Fruit fly (Drosophila melanogaster) whole organism, embryonic: ENCODE results near the gene Cp190.

Source experiments
- CG10462 ChIP-seq: fragments of 200-800 bp; sonication (Bioruptor generic); optimal IDR thresholded peaks from 2 replicates; lab custom pipeline; 2016; ENCODE audit warnings: missing biosample characterization, missing genetic modification characterization
- CG11723 ChIP-seq: fragments of 200-800 bp; sonication (Bioruptor generic); optimal IDR thresholded peaks from 2 replicates; lab custom pipeline; 2017; ENCODE audit warnings: missing biosample characterization, mild to moderate bottlenecking, missing genetic modification characterization
- CG12659 ChIP-seq: fragments of 200-800 bp; sonication (Bioruptor generic); optimal IDR thresholded peaks from 3 replicates; lab custom pipeline; 2017; ENCODE audit warnings: mild to moderate bottlenecking, missing biosample characterization, missing genetic modification reagents, missing genetic modification characterization
- CG13287 ChIP-seq: fragments of 200-800 bp; sonication (Bioruptor generic); IDR thresholded peaks from 2 replicates; pipeline ENCODE4 v1.3.6; 2022; ENCODE audit warnings: missing biosample characterization, missing genetic modification characterization; ENCODE audit not compliant: partially characterized antibody
- CG15514 ChIP-seq: fragments of 200-800 bp; sonication (Bioruptor generic); optimal IDR thresholded peaks from 3 replicates; lab custom pipeline; 2017; ENCODE audit warnings: missing biosample characterization, missing genetic modification characterization, mild to moderate bottlenecking, moderate library complexity, missing genetic modification reagents
- CG15696 ChIP-seq: fragments of 200-800 bp; sonication (Bioruptor generic); optimal IDR thresholded peaks from 2 replicates; lab custom pipeline; 2019; ENCODE audit warnings: missing biosample characterization, mild to moderate bottlenecking, missing genetic modification characterization, moderate library complexity
- CG17829 ChIP-seq: fragments of 200-800 bp; optimal IDR thresholded peaks from 2 replicates; lab custom pipeline; 2019; ENCODE audit warnings: missing biosample characterization, mild to moderate bottlenecking, missing genetic modification characterization, moderate library complexity
- CG18262 ChIP-seq: fragments of 200-800 bp; optimal IDR thresholded peaks from 3 replicates; lab custom pipeline; 2019; ENCODE audit warnings: missing biosample characterization, mild to moderate bottlenecking, missing genetic modification characterization, moderate library complexity
- CG2120 ChIP-seq: fragments of 200-800 bp; sonication (Bioruptor generic); optimal IDR thresholded peaks from 3 replicates; lab custom pipeline; 2016; ENCODE audit warnings: missing biosample characterization, missing genetic modification characterization
- CG30403 ChIP-seq: fragments of 200-800 bp; sonication (Bioruptor generic); optimal IDR thresholded peaks from 3 replicates; lab custom pipeline; 2016; ENCODE audit warnings: missing biosample characterization, missing genetic modification characterization
- CG3065 ChIP-seq: fragments of 200-800 bp; sonication (Bioruptor generic); optimal IDR thresholded peaks from 2 replicates; lab custom pipeline; 2016; ENCODE audit warnings: missing biosample characterization, missing genetic modification characterization
- CG34422 ChIP-seq: fragments of 200-800 bp; sonication (Bioruptor generic); IDR thresholded peaks from 3 replicates; pipeline ENCODE4 v1.3.6; 2022; ENCODE audit warnings: missing biosample characterization, missing genetic modification characterization
- CG3847 ChIP-seq: fragments of 200-800 bp; sonication (Bioruptor generic); IDR thresholded peaks from 2 replicates; pipeline ENCODE4 v1.3.6; 2022; ENCODE audit warnings: missing biosample characterization, missing genetic modification characterization
- CG4282 ChIP-seq: fragments of 200-800 bp; sonication (Bioruptor generic); optimal IDR thresholded peaks from 2 replicates; lab custom pipeline; 2016; ENCODE audit warnings: missing biosample characterization, missing genetic modification characterization
- CG4820 ChIP-seq: fragments of 200-800 bp; sonication (Bioruptor generic); optimal IDR thresholded peaks from 3 replicates; lab custom pipeline; 2016; ENCODE audit warnings: missing biosample characterization, missing genetic modification characterization
- CG7372 ChIP-seq: fragments of 200-800 bp; sonication (Bioruptor generic); IDR thresholded peaks from 2 replicates; pipeline ENCODE4 v1.3.6; 2022; ENCODE audit warnings: missing biosample characterization, missing genetic modification characterization
- CG8359 ChIP-seq: fragments of 200-800 bp; sonication (Bioruptor generic); optimal IDR thresholded peaks from 2 replicates; lab custom pipeline; 2017; ENCODE audit warnings: missing biosample characterization, mild to moderate bottlenecking, missing genetic modification characterization, borderline replicate concordance
- CG8478 ChIP-seq: fragments of >200 bp; optimal IDR thresholded peaks from 2 replicates; lab custom pipeline; 2018
- CG8944 ChIP-seq: fragments of 200-800 bp; sonication (Bioruptor generic); optimal IDR thresholded peaks from 3 replicates; lab custom pipeline; 2016; ENCODE audit warnings: missing biosample characterization, missing genetic modification characterization
- CG9797 ChIP-seq: fragments of 200-800 bp; sonication (Bioruptor generic); optimal IDR thresholded peaks from 3 replicates; lab custom pipeline; 2018; ENCODE audit warnings: missing biosample characterization, mild to moderate bottlenecking, missing genetic modification characterization
- CHES-1-like ChIP-seq: fragments of 200-800 bp; sonication (Bioruptor generic); optimal IDR thresholded peaks from 2 replicates; lab custom pipeline; 2016; ENCODE audit warnings: missing biosample characterization, missing genetic modification characterization
- Chrac-16 ChIP-seq: fragments of 200-800 bp; sonication (Bioruptor generic); optimal IDR thresholded peaks from 3 replicates; lab custom pipeline; 2016; ENCODE audit warnings: missing biosample characterization, missing genetic modification characterization
- Dp ChIP-seq: fragments of 200-800 bp; sonication (Bioruptor generic); optimal IDR thresholded peaks from 2 replicates; lab custom pipeline; 2018; ENCODE audit warnings: missing biosample characterization, mild to moderate bottlenecking, missing genetic modification characterization, moderate library complexity
- Dref ChIP-seq: fragments of 200-800 bp; sonication (Bioruptor generic); IDR thresholded peaks from 2 replicates; pipeline ENCODE4 v1.3.6; 2022; ENCODE audit warnings: missing biosample characterization, missing genetic modification characterization
- E2f1 ChIP-seq: fragments of 200-800 bp; sonication (Bioruptor generic); IDR thresholded peaks from 2 replicates; pipeline ENCODE4 v1.3.6; 2022; ENCODE audit warnings: missing biosample characterization, missing genetic modification characterization
- Fer1 ChIP-seq: fragments of 200-800 bp; sonication (Bioruptor generic); optimal IDR thresholded peaks from 2 replicates; lab custom pipeline; 2017; ENCODE audit warnings: missing biosample characterization, mild to moderate bottlenecking, missing genetic modification characterization
- Fer3 ChIP-seq: fragments of 200-800 bp; sonication (Bioruptor generic); optimal IDR thresholded peaks from 2 replicates; lab custom pipeline; 2018; ENCODE audit warnings: missing biosample characterization, mild to moderate bottlenecking, missing genetic modification characterization, moderate library complexity
- Hey ChIP-seq: fragments of 200-800 bp; sonication (Bioruptor generic); optimal IDR thresholded peaks from 3 replicates; lab custom pipeline; 2018; ENCODE audit warnings: missing biosample characterization, mild to moderate bottlenecking, missing genetic modification characterization
- Lhr ChIP-seq: fragments of 200-800 bp; sonication (Bioruptor generic); optimal IDR thresholded peaks from 3 replicates; lab custom pipeline; 2017; ENCODE audit warnings: mild to moderate bottlenecking, missing biosample characterization, missing genetic modification reagents, missing genetic modification characterization
- Mes4 ChIP-seq: fragments of 200-800 bp; sonication (Bioruptor generic); optimal IDR thresholded peaks from 2 replicates; lab custom pipeline; 2016; ENCODE audit warnings: missing biosample characterization, missing genetic modification characterization
- Myb ChIP-seq: fragments of 200-800 bp; sonication (Bioruptor generic); optimal IDR thresholded peaks from 2 replicates; lab custom pipeline; 2016; ENCODE audit warnings: missing biosample characterization, missing genetic modification characterization
- Nf-YA ChIP-seq: fragments of 200-800 bp; sonication (Bioruptor generic); IDR thresholded peaks from 2 replicates; pipeline ENCODE4 v1.3.6; 2022; ENCODE audit warnings: missing biosample characterization, missing genetic modification characterization
- Spps ChIP-seq: fragments of 200-800 bp; sonication (Bioruptor generic); optimal IDR thresholded peaks from 2 replicates; lab custom pipeline; 2018; ENCODE audit warnings: missing biosample characterization, mild to moderate bottlenecking, missing genetic modification characterization
- Sry-β ChIP-seq: fragments of 200-800 bp; sonication (Bioruptor generic); optimal IDR thresholded peaks from 2 replicates; lab custom pipeline; 2018; ENCODE audit warnings: missing biosample characterization, mild to moderate bottlenecking, missing genetic modification characterization, moderate library complexity
- amos ChIP-seq: fragments of 200-800 bp; sonication (Bioruptor generic); IDR thresholded peaks from 2 replicates; pipeline ENCODE4 v1.3.6; 2022; ENCODE audit warnings: missing biosample characterization, missing genetic modification characterization; ENCODE audit not compliant: partially characterized antibody
- ara ChIP-seq: fragments of 200-800 bp; sonication (Bioruptor generic); IDR thresholded peaks from 2 replicates; pipeline ENCODE4 v1.3.6; 2022; ENCODE audit warnings: missing biosample characterization, missing genetic modification characterization
- chinmo ChIP-seq: fragments of 200-800 bp; sonication (Bioruptor generic); IDR thresholded peaks from 4 replicates; pipeline ENCODE4 v1.3.6; 2022; ENCODE audit warnings: missing biosample characterization, missing genetic modification characterization; ENCODE audit not compliant: partially characterized antibody
- chm ChIP-seq: fragments of 200-800 bp; sonication (Bioruptor generic); IDR thresholded peaks from 2 replicates; pipeline ENCODE4 v1.3.6; 2022; ENCODE audit warnings: missing biosample characterization, missing genetic modification characterization
- crp ChIP-seq, 2 experiments: fragments of 200-800 bp; sonication (Bioruptor generic); optimal IDR thresholded peaks; 2 replicates in 1 of 2; 3 replicates in 1 of 2; lab custom pipeline; 2017; ENCODE audit warnings: missing biosample characterization in 2 of 2, missing genetic modification characterization in 2 of 2, mild to moderate bottlenecking in 1 of 2, moderate library complexity in 1 of 2
- danr ChIP-seq: fragments of 200-800 bp; sonication (Bioruptor generic); IDR thresholded peaks from 2 replicates; pipeline ENCODE4 v1.3.6; 2022; ENCODE audit warnings: missing biosample characterization, missing genetic modification characterization
- ftz-f1 ChIP-seq: fragments of 200-800 bp; sonication (Bioruptor generic); optimal IDR thresholded peaks from 2 replicates; lab custom pipeline; 2016; ENCODE audit warnings: missing biosample characterization, missing genetic modification characterization
- gro ChIP-seq: fragments of 200-800 bp; sonication (Bioruptor generic); optimal IDR thresholded peaks from 2 replicates; lab custom pipeline; 2016; ENCODE audit warnings: missing biosample characterization, missing genetic modification characterization
- ham ChIP-seq: fragments of 200-800 bp; sonication (Bioruptor generic); IDR thresholded peaks from 2 replicates; pipeline ENCODE4 v1.3.6; 2022; ENCODE audit warnings: missing biosample characterization, missing genetic modification characterization
- insv ChIP-seq, 2 experiments: fragments of 200-800 bp; sonication (Bioruptor generic); optimal IDR thresholded peaks; 3 replicates each; lab custom pipeline; 2016 to 2018; ENCODE audit warnings: missing biosample characterization in 2 of 2, missing genetic modification characterization in 2 of 2
- kah ChIP-seq: fragments of 200-800 bp; sonication (Bioruptor generic); optimal IDR thresholded peaks from 2 replicates; lab custom pipeline; 2018; ENCODE audit warnings: missing biosample characterization, mild to moderate bottlenecking, missing genetic modification characterization
- pzg ChIP-seq: fragments of 200-800 bp; sonication (Bioruptor generic); optimal IDR thresholded peaks from 3 replicates; lab custom pipeline; 2018; ENCODE audit warnings: missing biosample characterization, mild to moderate bottlenecking, missing genetic modification characterization, moderate library complexity
- sisA ChIP-seq: fragments of 200-800 bp; sonication (Bioruptor generic); IDR thresholded peaks from 2 replicates; pipeline ENCODE4 v1.3.6; 2022; ENCODE audit warnings: missing biosample characterization, missing genetic modification characterization
- stwl ChIP-seq: fragments of 200-800 bp; sonication (Bioruptor generic); optimal IDR thresholded peaks from 3 replicates; lab custom pipeline; 2018; ENCODE audit warnings: missing biosample characterization, mild to moderate bottlenecking, missing genetic modification characterization, moderate library complexity
- twi ChIP-seq: fragments of 200-800 bp; optimal IDR thresholded peaks from 2 replicates; lab custom pipeline; 2019; ENCODE audit warnings: missing biosample characterization, mild to moderate bottlenecking, missing genetic modification characterization, moderate library complexity
- wor ChIP-seq: fragments of 200-800 bp; sonication (Bioruptor generic); IDR thresholded peaks from 2 replicates; pipeline ENCODE4 v1.3.6; 2022; ENCODE audit warnings: missing biosample characterization, missing genetic modification characterization

The Cp190 gene

DNA sequence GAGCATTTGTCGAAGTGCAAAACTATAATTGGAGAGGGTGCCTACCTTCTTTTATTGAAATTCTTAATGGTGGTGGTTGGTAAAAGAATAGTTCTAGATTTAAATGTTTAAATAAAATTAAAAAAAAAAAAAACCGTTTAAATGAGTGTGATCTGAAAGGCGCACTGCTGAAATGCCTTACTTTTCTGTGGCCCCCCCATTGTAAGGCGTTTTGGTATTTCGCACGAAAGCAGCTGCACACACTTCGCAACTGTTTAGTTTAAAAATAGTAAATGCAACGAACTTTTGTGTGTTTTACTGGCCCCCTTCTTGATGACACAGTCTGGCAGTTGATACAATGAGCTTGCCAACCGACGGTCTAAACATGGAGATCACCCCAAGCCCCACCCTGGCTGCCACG lies 6.6 kb downstream of the Cp190 start, which contains the start of the genes CG14864 and Zip88E (continued):
- no peak for TF ChIP-seq CG2120 (GFP tag; lab: Kevin White, UChicago)
- no peak for TF ChIP-seq Fer1
- peak; percentile 69 for TF ChIP-seq pzg
- TF ChIP-seq CG3065 (GFP tag; lab: Kevin White, UChicago): no peak
- no peak for TF ChIP-seq CG15696 (tag; lab: Kevin White, UChicago)
- TF ChIP-seq CG8944 (GFP tag; lab: Kevin White, UChicago): no peak
- TF ChIP-seq amos: peak; percentile 23; the same call in 1 of the 2 replicates
- TF ChIP-seq Dref (GFP tag; lab: Robert Waterston, UW): peak; percentile 39
- TF ChIP-seq chinmo (GFP tag; lab: Robert Waterston, UW): no peak
- no peak for TF ChIP-seq CG7372 (GFP tag; lab: Robert Waterston, UW)
- TF ChIP-seq Spps (tag; lab: Kevin White, UChicago): no peak
- TF ChIP-seq gro (GFP tag; lab: Kevin White, UChicago): no peak
- TF ChIP-seq CG8359 (GFP tag; lab: Kevin White, UChicago): no peak
- no peak for TF ChIP-seq twi (tag; lab: Kevin White, UChicago)
- peak; percentile 95 for TF ChIP-seq Myb (GFP tag; lab: Kevin White, UChicago)
- peak; percentile 77 for TF ChIP-seq CG9797

DNA sequence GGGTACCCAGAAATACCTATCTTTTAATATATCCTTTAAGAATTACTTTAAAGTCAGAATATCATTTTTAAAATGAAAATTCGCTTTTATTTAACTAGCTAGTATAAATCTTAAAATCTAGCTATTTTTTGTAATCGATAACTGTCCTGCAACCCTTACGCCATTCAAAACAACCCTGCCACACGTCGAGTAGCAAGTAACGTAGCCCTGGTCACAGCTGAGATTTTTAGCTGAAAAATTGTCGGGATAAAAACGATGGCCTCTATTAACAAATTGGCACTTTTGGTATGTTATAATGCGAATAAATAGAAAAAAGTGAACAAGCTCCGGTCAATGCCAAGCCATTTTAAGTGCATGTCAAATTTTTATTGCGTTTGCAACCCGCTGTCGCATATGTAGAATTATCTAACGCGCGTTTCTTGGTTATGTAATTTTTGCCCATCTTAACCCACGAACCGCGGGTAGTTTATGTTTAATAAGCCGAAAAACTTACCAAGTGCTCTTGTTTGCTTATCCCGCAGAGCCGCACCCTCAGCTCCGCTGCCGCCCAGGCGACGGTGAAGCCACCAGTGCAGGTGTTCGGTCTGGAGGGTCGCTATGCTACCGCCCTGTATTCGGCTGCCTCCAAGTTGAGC lies 9.5 kb downstream of the Cp190 start, which contains the start of gene ATPsynO:
TSS of gene ATPsynO (plus strand) at position 186 of the 635 bp plus-strand sequence.
- TF ChIP-seq Mes4 (GFP tag; lab: Kevin White, UChicago): no peak
- peak; percentile 59; the same call in 1 of the 2 replicates for TF ChIP-seq CG13287 (GFP tag; lab: Robert Waterston, UW)
- no peak for TF ChIP-seq Hey (tag; lab: Kevin White, UChicago)
- TF ChIP-seq Lhr (GFP tag; lab: Kevin White, UChicago): no peak
- peak; percentile 80 for TF ChIP-seq stwl (tag; lab: Kevin White, UChicago)
- no peak for TF ChIP-seq E2f1 (GFP tag; lab: Robert Waterston, UW)
- TF ChIP-seq wor (GFP tag; lab: Robert Waterston, UW): no peak
- TF ChIP-seq chm: no peak
- TF ChIP-seq CG3847 (GFP tag; lab: Robert Waterston, UW): peak; percentile 17; the same call in 1 of the 2 replicates
- peak; percentile 17 for TF ChIP-seq CHES-1-like (GFP tag; lab: Kevin White, UChicago)
- TF ChIP-seq CG8478 (lab: Kevin White, UChicago): no peak
- TF ChIP-seq Dref (GFP tag; lab: Robert Waterston, UW): peak; percentile 85
- no peak for TF ChIP-seq ham (GFP tag; lab: Robert Waterston, UW)
- TF ChIP-seq CG10462 (GFP tag; lab: Kevin White, UChicago): no peak
- TF ChIP-seq CG12659 (GFP tag; lab: Kevin White, UChicago): peak; percentile 62
- peak; percentile 86 for TF ChIP-seq Sry-β (GFP tag; lab: Kevin White, UChicago)
- TF ChIP-seq CG30403 (GFP tag; lab: Kevin White, UChicago): peak; percentile 17
- no peak for TF ChIP-seq Chrac-16 (GFP tag; lab: Kevin White, UChicago)
- TF ChIP-seq kah (GFP tag; lab: Kevin White, UChicago): no peak
- peak; percentile 36 for TF ChIP-seq ftz-f1 (GFP tag; lab: Kevin White, UChicago)
- TF ChIP-seq crp (GFP tag; optimal IDR thresholded peaks at IDR 0.05; lab: Kevin White, UChicago): peak; percentile 8 to 86
- no peak for TF ChIP-seq Nf-YA (GFP tag; lab: Robert Waterston, UW)
- TF ChIP-seq CG34422 (GFP tag; lab: Robert Waterston, UW): peak; percentile 46; the same call in 1 of the 3 replicates
- TF ChIP-seq insv (GFP tag; optimal IDR thresholded peaks at IDR 0.05; lab: Kevin White, UChicago): no peak
- TF ChIP-seq sisA (GFP tag; lab: Robert Waterston, UW): no peak
- peak; percentile 32 for TF ChIP-seq CG18262 (tag; lab: Kevin White, UChicago)
- TF ChIP-seq CG11723 (GFP tag; lab: Kevin White, UChicago): no peak
- peak; percentile 67 for TF ChIP-seq CG15514
- no peak for TF ChIP-seq danr (GFP tag; lab: Robert Waterston, UW)
- no peak for TF ChIP-seq CG4820 (GFP tag; lab: Kevin White, UChicago)
- TF ChIP-seq CG17829: peak; percentile 69
- TF ChIP-seq Fer3 (tag; lab: Kevin White, UChicago): peak; percentile 23
- TF ChIP-seq Dp (GFP tag; lab: Kevin White, UChicago): peak; percentile 52
- no peak for TF ChIP-seq CG4282 (GFP tag; lab: Kevin White, UChicago)
- no peak for TF ChIP-seq ara
